Worm (Caenorhabditis elegans) whole organism, L3 larva: ENCODE measurements around the gene T23G5.2.

Experiments
- aly-2 ChIP-seq: fragments of 150-350 bp; optimal IDR thresholded peaks from 2 replicates; lab custom pipeline; 2014; ENCODE audit warnings: missing biosample characterization, missing genetic modification characterization
- ceh-16 ChIP-seq: sonication (generic microtip); optimal IDR thresholded peaks from 2 replicates; lab custom pipeline; 2017; ENCODE audit warnings: missing biosample characterization, missing genetic modification characterization
- ceh-28 ChIP-seq: fragments of 150-350 bp; optimal IDR thresholded peaks from 2 replicates; lab custom pipeline; 2014; ENCODE audit warnings: missing biosample characterization, missing genetic modification reagents, missing genetic modification characterization
- ceh-9 ChIP-seq: sonication (generic microtip); optimal IDR thresholded peaks from 2 replicates; lab custom pipeline; 2018; ENCODE audit warnings: missing biosample characterization, missing genetic modification characterization
- daf-12 ChIP-seq: fragments of 150-350 bp; optimal IDR thresholded peaks from 2 replicates; lab custom pipeline; 2014; ENCODE audit warnings: missing biosample characterization, missing genetic modification reagents, missing genetic modification characterization
- egl-5 ChIP-seq: fragments of 150-350 bp; optimal IDR thresholded peaks from 2 replicates; lab custom pipeline; 2017; ENCODE audit warnings: missing biosample characterization, missing genetic modification reagents, missing genetic modification characterization, inconsistent platforms
- elt-2 ChIP-seq: sonication (generic microtip); optimal IDR thresholded peaks from 2 replicates; lab custom pipeline; 2016; ENCODE audit warnings: missing genetic modification reagents, mild to moderate bottlenecking, missing genetic modification characterization, missing compliant biosample characterization
- fkh-10 ChIP-seq: sonication (generic microtip); optimal IDR thresholded peaks from 2 replicates; lab custom pipeline; 2017; ENCODE audit warnings: missing biosample characterization, missing genetic modification reagents, missing genetic modification characterization
- fkh-2 ChIP-seq: fragments of 150-350 bp; optimal IDR thresholded peaks from 2 replicates; lab custom pipeline; 2014; ENCODE audit warnings: missing biosample characterization, missing genetic modification reagents, missing genetic modification characterization
- fos-1 ChIP-seq: fragments of 150-350 bp; optimal IDR thresholded peaks from 2 replicates; lab custom pipeline; 2014; ENCODE audit warnings: missing biosample characterization, missing genetic modification characterization
- hmg-11 ChIP-seq: sonication (generic microtip); optimal IDR thresholded peaks from 2 replicates; lab custom pipeline; 2016; ENCODE audit warnings: missing genetic modification characterization, missing compliant biosample characterization
- jun-1 ChIP-seq: fragments of 150-350 bp; optimal IDR thresholded peaks from 2 replicates; lab custom pipeline; 2014; ENCODE audit warnings: missing biosample characterization, missing genetic modification reagents, missing genetic modification characterization
- lin-15B ChIP-seq: fragments of 150-350 bp; optimal IDR thresholded peaks from 2 replicates; lab custom pipeline; 2014; ENCODE audit warnings: missing biosample characterization, missing genetic modification characterization
- lin-39 ChIP-seq: fragments of 150-350 bp; optimal IDR thresholded peaks from 2 replicates; lab custom pipeline; 2018; ENCODE audit warnings: missing biosample characterization, missing genetic modification reagents, missing genetic modification characterization
- lsy-12 ChIP-seq: sonication (generic microtip); optimal IDR thresholded peaks from 2 replicates; lab custom pipeline; 2016; ENCODE audit warnings: mild to moderate bottlenecking, missing genetic modification characterization, missing compliant biosample characterization
- mdl-1 ChIP-seq: fragments of 150-350 bp; optimal IDR thresholded peaks from 2 replicates; lab custom pipeline; 2014; ENCODE audit warnings: missing biosample characterization, missing genetic modification characterization
- mml-1 ChIP-seq: fragments of 150-350 bp; sonication (generic microtip); optimal IDR thresholded peaks from 3 replicates; lab custom pipeline; 2014; ENCODE audit warnings: missing biosample characterization, missing genetic modification characterization
- nfya-1 ChIP-seq: sonication (generic microtip); optimal IDR thresholded peaks from 2 replicates; lab custom pipeline; 2017; ENCODE audit warnings: missing genetic modification characterization, mild to moderate bottlenecking, missing compliant biosample characterization, antibody characterized with exemption, moderate library complexity; ENCODE audit not compliant: insufficient read depth
- nhr-11 ChIP-seq: fragments of 150-350 bp; optimal IDR thresholded peaks from 2 replicates; lab custom pipeline; 2014; ENCODE audit warnings: missing biosample characterization, missing genetic modification characterization
- nhr-12 ChIP-seq: fragments of 150-350 bp; optimal IDR thresholded peaks from 2 replicates; lab custom pipeline; 2014; ENCODE audit warnings: missing biosample characterization, missing genetic modification characterization
- nhr-23 ChIP-seq: fragments of 150-350 bp; optimal IDR thresholded peaks from 2 replicates; lab custom pipeline; 2014; ENCODE audit warnings: missing biosample characterization, missing genetic modification reagents, missing genetic modification characterization
- nhr-25 ChIP-seq: sonication (generic microtip); optimal IDR thresholded peaks from 2 replicates; lab custom pipeline; 2017; ENCODE audit warnings: missing biosample characterization, missing genetic modification characterization
- nhr-28 ChIP-seq: fragments of 150-350 bp; optimal IDR thresholded peaks from 2 replicates; lab custom pipeline; 2014; ENCODE audit warnings: missing biosample characterization, missing genetic modification characterization
- nhr-43 ChIP-seq: sonication (generic microtip); optimal IDR thresholded peaks from 2 replicates; lab custom pipeline; 2016; ENCODE audit warnings: mild to moderate bottlenecking, missing genetic modification characterization, missing compliant biosample characterization; ENCODE audit not compliant: poor library complexity, severe bottlenecking
- nhr-76 ChIP-seq: fragments of 150-350 bp; sonication (generic microtip); optimal IDR thresholded peaks from 5 replicates; lab custom pipeline; 2014; ENCODE audit warnings: missing biosample characterization, missing genetic modification characterization
- nhr-77 ChIP-seq: fragments of 150-350 bp; optimal IDR thresholded peaks from 2 replicates; lab custom pipeline; 2014; ENCODE audit warnings: missing biosample characterization, missing genetic modification characterization
- pha-4 ChIP-seq: fragments of 150-350 bp; optimal IDR thresholded peaks from 2 replicates; lab custom pipeline; 2014; ENCODE audit warnings: missing biosample characterization, missing genetic modification reagents, missing genetic modification characterization
- pqm-1 ChIP-seq: fragments of 150-350 bp; optimal IDR thresholded peaks from 2 replicates; lab custom pipeline; 2017; ENCODE audit warnings: missing biosample characterization, missing genetic modification characterization, inconsistent platforms
- sea-2 ChIP-seq: fragments of 150-350 bp; sonication (generic microtip); optimal IDR thresholded peaks from 4 replicates; lab custom pipeline; 2014; ENCODE audit warnings: missing biosample characterization, missing genetic modification reagents, missing genetic modification characterization
- skn-1 ChIP-seq: fragments of 150-350 bp; optimal IDR thresholded peaks from 2 replicates; lab custom pipeline; 2014; ENCODE audit warnings: missing biosample characterization, missing genetic modification characterization
- snpc-4 ChIP-seq: fragments of 150-350 bp; optimal IDR thresholded peaks from 2 replicates; lab custom pipeline; 2014; ENCODE audit warnings: missing biosample characterization, missing genetic modification characterization
- tbx-2 ChIP-seq: sonication (generic microtip); optimal IDR thresholded peaks from 2 replicates; lab custom pipeline; 2016; ENCODE audit warnings: mild to moderate bottlenecking, missing genetic modification characterization, missing compliant biosample characterization
- unc-39 ChIP-seq: sonication (generic microtip); optimal IDR thresholded peaks from 4 replicates; lab custom pipeline; 2017; ENCODE audit warnings: missing biosample characterization, missing genetic modification characterization
- unc-62 ChIP-seq: fragments of 150-350 bp; sonication (generic microtip); optimal IDR thresholded peaks from 4 replicates; lab custom pipeline; 2014; ENCODE audit warnings: missing biosample characterization, missing genetic modification reagents, missing genetic modification characterization
- zag-1 ChIP-seq: fragments of 150-350 bp; optimal IDR thresholded peaks from 2 replicates; lab custom pipeline; 2014; ENCODE audit warnings: missing biosample characterization, missing genetic modification characterization

Gene T23G5.2

DNA sequence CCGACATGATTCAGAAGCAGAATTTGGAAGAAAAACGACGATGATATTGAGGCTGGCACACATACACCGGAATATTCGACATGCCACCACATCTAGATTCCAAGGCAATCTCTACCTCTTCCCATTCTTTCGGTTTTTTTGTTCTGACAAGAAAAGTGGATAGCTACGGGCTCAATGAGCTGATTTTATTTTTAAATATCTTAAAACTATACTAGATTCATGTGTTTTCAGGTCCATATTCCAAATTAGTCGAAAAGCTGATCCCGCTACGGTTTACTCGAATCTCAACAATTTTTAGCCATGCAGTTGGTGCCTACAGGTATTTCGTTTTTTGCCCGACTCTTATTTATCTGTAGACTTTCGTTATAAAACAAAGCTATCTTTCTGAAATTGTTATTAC is 6.5 kb upstream of the T23G5.2 start, which contains the start of gene dat-1:
dat-1 (plus strand) TSS at position 301 of the 400 bp plus-strand sequence.
- no peak for TF ChIP-seq nhr-77
- no peak for TF ChIP-seq unc-39 (tag; lab: Kevin White, UChicago)
- TF ChIP-seq pqm-1 = no peak
- no peak for TF ChIP-seq egl-5 (tag; lab: Kevin White, UChicago)
- TF ChIP-seq daf-12 (tag; lab: Kevin White, UChicago) = no peak
- TF ChIP-seq lin-15B (tag; lab: Kevin White, UChicago) = no peak
- no peak for TF ChIP-seq lsy-12 (tag; lab: Kevin White, UChicago)
- no peak for TF ChIP-seq sea-2
- no peak for TF ChIP-seq ceh-9 (tag; lab: Kevin White, UChicago)
- TF ChIP-seq hmg-11 (tag; lab: Kevin White, UChicago) = no peak
- TF ChIP-seq nhr-76 = no peak
- no peak for TF ChIP-seq nhr-28
- no peak for TF ChIP-seq jun-1 (tag; lab: Kevin White, UChicago)
- no peak for TF ChIP-seq nhr-12 (tag; lab: Kevin White, UChicago)
- TF ChIP-seq unc-62 (GFP tag; lab: Kevin White, UChicago) = no peak
- TF ChIP-seq fos-1 = no peak
- TF ChIP-seq ceh-16 (tag; lab: Kevin White, UChicago) = no peak
- TF ChIP-seq nhr-23 = no peak
- no peak for TF ChIP-seq pha-4
- TF ChIP-seq aly-2 (tag; lab: Kevin White, UChicago) = no peak

DNA sequence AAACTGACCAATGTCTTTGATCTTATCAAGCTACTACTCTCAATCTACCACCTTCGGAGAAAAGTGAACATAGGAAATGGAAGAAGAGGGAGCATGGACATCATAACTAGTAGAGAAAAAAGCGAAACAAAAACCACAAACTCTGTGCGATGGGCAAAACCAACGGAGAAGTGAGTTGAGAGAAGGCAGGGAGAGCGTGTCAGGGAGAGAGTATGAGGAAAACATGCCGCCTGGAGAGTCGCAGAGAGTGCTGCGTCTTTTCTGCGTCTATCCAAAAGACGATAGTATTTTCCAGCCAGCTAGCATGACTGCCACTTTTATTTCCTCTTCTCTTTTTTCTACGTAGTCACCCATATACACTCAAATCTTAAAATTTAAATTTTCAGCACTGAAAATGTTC is 3.9 kb upstream of the T23G5.2 start, which contains the start of gene saeg-2:
saeg-2 (plus strand) TSS at position 381 of the 400 bp plus-strand sequence.
- peak; percentile 58 for TF ChIP-seq nfya-1
- no peak for TF ChIP-seq nhr-43 (tag; lab: Kevin White, UChicago)
- TF ChIP-seq elt-2 = peak; percentile 49
- no peak for TF ChIP-seq tbx-2 (tag; lab: Kevin White, UChicago)
- TF ChIP-seq pha-4 = peak; percentile 55
- peak; percentile 19 for TF ChIP-seq snpc-4
- TF ChIP-seq jun-1 (tag; lab: Kevin White, UChicago) = peak; percentile 19
- peak; percentile 7 for TF ChIP-seq nhr-25
- no peak for TF ChIP-seq lin-39 (tag; lab: Kevin White, UChicago)
- TF ChIP-seq hmg-11 (tag; lab: Kevin White, UChicago) = peak; percentile 90
- peak; percentile 6 for TF ChIP-seq skn-1 (tag; lab: Kevin White, UChicago)
- TF ChIP-seq, all 47 proteins: peak for 8

DNA sequence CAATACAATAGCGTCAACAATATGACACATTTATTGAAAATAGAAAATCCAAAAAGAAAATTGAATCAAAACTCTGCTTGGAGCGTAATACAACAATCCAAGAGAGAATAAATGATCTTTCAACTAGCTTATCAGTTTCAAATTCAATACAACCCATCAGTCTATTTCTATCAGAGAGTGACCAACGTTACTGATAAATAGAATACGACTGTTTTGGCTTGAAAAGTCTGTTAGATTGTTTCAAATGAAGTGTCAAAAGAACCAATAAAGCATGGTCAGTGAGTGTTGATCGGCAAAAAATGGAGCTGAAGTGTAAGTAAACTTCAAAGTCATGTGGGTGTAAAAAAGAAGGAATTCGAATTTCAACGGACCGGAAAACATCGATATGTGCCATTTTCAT is 1.5 kb upstream of the T23G5.2 start:
- TF ChIP-seq fkh-2 = no peak
- no peak for TF ChIP-seq lsy-12 (tag; lab: Kevin White, UChicago)
- TF ChIP-seq pha-4 = peak; percentile 2
- peak; percentile 42 for TF ChIP-seq elt-2
- TF ChIP-seq pqm-1 = peak; percentile 11
- no peak for TF ChIP-seq aly-2 (tag; lab: Kevin White, UChicago)
- no peak for TF ChIP-seq mdl-1 (tag; lab: Kevin White, UChicago)
- TF ChIP-seq, all 47 proteins: peak for 3

DNA sequence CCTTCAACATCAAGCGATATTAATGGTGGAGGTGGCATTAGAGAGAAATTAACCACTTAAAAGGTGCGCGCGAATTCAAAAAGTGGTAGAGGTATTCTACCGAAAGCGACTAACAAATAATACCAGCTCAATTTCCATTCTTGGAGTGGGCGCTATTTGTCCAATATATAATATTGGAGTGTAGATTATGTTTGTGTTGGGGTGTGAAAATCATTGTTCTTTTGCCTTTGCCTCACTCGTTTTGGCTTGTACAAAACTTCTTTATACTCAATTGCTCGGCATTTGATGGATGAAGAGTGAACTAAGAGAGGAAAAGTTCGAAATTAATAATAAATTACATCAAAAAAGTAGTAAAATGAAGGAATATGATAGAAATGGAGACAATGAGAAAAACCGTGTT is 5.0 kb downstream of the T23G5.2 start, which contains the start of gene T23G5.3:
T23G5.3 (minus strand) TSS at position 101 of the 400 bp plus-strand sequence.
- TF ChIP-seq unc-39 (tag; lab: Kevin White, UChicago) (no peak), ceh-28 (tag; lab: Kevin White, UChicago) (no peak), pqm-1 (no peak), jun-1 (tag; lab: Kevin White, UChicago) (no peak), fkh-10 (GFP tag; lab: Kevin White, UChicago) (no peak), nhr-23 (no peak), zag-1 (no peak), mdl-1 (tag; lab: Kevin White, UChicago) (no peak), daf-12 (tag; lab: Kevin White, UChicago) (no peak), lsy-12 (tag; lab: Kevin White, UChicago) (no peak), unc-62 (GFP tag; lab: Kevin White, UChicago) (no peak), nhr-11 (tag; lab: Kevin White, UChicago) (no peak)

DNA sequence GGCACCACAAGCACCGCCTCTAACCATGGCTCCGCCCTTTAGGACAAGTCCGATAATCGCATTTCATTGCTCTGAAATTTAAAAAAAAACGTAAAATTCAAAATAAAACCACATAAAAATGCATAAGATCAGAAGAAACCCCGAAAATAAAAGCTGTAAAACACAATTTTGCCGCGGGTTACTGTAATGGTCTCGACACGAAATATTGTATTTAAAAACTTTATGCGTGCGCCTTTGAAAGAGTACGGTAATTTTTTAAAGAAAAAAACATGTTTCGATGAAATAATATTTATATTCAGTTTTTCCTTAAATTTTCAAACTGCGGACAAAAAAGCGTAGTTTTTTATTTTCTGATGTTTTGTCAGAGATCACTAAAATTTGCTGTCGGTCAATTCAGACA is 7.4 kb downstream of the T23G5.2 start, which contains the start of gene rnr-1:
rnr-1 (minus strand) TSS at position 77 of the 400 bp plus-strand sequence.
- TF ChIP-seq mml-1 (tag; lab: Kevin White, UChicago) = no peak
